Worm (Caenorhabditis elegans) whole organism, mixed stage, embryonic: ENCODE results near the gene C16C10.13.

Source experiments
- ces-1 ChIP-seq: fragments of 150-350 bp; optimal IDR thresholded peaks from 2 replicates; lab custom pipeline; 2014; ENCODE audit warnings: missing biosample characterization, missing genetic modification reagents, missing genetic modification characterization
- cnd-1 ChIP-seq: fragments of 200-800 bp; sonication (Bioruptor generic); optimal IDR thresholded peaks from 2 replicates; lab custom pipeline; 2018; ENCODE audit warnings: mild to moderate bottlenecking, missing genetic modification characterization, missing compliant biosample characterization
- flh-1 ChIP-seq: fragments of 200-800 bp; sonication (Bioruptor generic); optimal IDR thresholded peaks from 2 replicates; lab custom pipeline; 2018; ENCODE audit warnings: mild to moderate bottlenecking, missing genetic modification characterization, moderate library complexity, missing compliant biosample characterization
- lin-13 ChIP-seq: fragments of 150-350 bp; optimal IDR thresholded peaks from 2 replicates; lab custom pipeline; 2014; ENCODE audit warnings: missing biosample characterization, missing genetic modification characterization
- mab-5 ChIP-seq: fragments of 150-350 bp; optimal IDR thresholded peaks from 2 replicates; lab custom pipeline; 2014; ENCODE audit warnings: missing biosample characterization, missing genetic modification characterization
- mep-1 ChIP-seq: fragments of 150-350 bp; optimal IDR thresholded peaks from 2 replicates; lab custom pipeline; 2017; ENCODE audit warnings: missing biosample characterization, missing genetic modification reagents, missing genetic modification characterization, inconsistent platforms
- nhr-237 ChIP-seq: fragments of 150-350 bp; optimal IDR thresholded peaks from 2 replicates; lab custom pipeline; 2014; ENCODE audit warnings: missing biosample characterization, missing genetic modification characterization
- nhr-28 ChIP-seq: fragments of 150-350 bp; optimal IDR thresholded peaks from 2 replicates; lab custom pipeline; 2014; ENCODE audit warnings: missing biosample characterization, missing genetic modification characterization
- pha-4 ChIP-seq: fragments of 150-350 bp; optimal IDR thresholded peaks from 2 replicates; lab custom pipeline; 2018; ENCODE audit warnings: missing biosample characterization, missing genetic modification reagents, missing genetic modification characterization
- snpc-4 ChIP-seq: fragments of 150-350 bp; optimal IDR thresholded peaks from 2 replicates; lab custom pipeline; 2014; ENCODE audit warnings: missing biosample characterization, missing genetic modification characterization
- tbx-8 ChIP-seq: fragments of 200-800 bp; sonication (Bioruptor generic); optimal IDR thresholded peaks from 2 replicates; lab custom pipeline; 2018; ENCODE audit warnings: mild to moderate bottlenecking, missing genetic modification characterization, moderate library complexity, missing compliant biosample characterization
- unc-39 ChIP-seq: fragments of 150-350 bp; optimal IDR thresholded peaks from 2 replicates; lab custom pipeline; 2014; ENCODE audit warnings: missing biosample characterization, missing genetic modification characterization
- unc-62 ChIP-seq: fragments of 150-350 bp; optimal IDR thresholded peaks from 2 replicates; lab custom pipeline; 2014; ENCODE audit warnings: missing biosample characterization, missing genetic modification reagents, missing genetic modification characterization
- ztf-11 ChIP-seq: fragments of 150-350 bp; optimal IDR thresholded peaks from 2 replicates; lab custom pipeline; 2014; ENCODE audit warnings: missing biosample characterization, missing genetic modification characterization

DNA sequence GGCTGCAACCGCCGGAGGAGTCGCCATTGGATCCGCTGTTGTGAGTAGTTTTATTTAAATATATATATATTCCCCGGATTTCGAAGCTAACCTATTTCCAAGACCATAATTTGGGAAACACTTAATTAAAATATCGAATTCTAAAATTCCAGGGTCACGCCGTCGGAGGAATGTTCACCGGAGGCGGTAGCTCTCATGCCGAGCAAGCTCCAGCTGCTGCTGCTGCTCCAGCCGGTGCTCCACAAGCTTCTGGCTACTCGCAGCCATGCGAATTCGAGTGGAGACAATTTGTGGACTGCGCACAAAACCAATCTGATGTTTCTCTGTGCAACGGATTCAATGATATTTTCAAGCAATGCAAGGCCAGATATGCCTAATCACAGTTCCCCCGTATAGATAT is 23.9 kb upstream of the C16C10.13 start:
- no peak for TF ChIP-seq pha-4 (tag; lab: Kevin White, UChicago)
- no peak for TF ChIP-seq unc-39
- TF ChIP-seq mep-1 = no peak
- TF ChIP-seq ces-1 = no peak
- no peak for TF ChIP-seq flh-1
- no peak for TF ChIP-seq ztf-11 (tag; lab: Kevin White, UChicago)
- no peak for TF ChIP-seq lin-13 (tag; lab: Kevin White, UChicago)
- no peak for TF ChIP-seq nhr-28
- TF ChIP-seq mab-5 (tag; lab: Kevin White, UChicago) = no peak
- no peak for TF ChIP-seq snpc-4
- TF ChIP-seq nhr-237 (tag; lab: Kevin White, UChicago) = no peak
- no peak for TF ChIP-seq tbx-8 (GFP tag; lab: Kevin White, UChicago)
- TF ChIP-seq cnd-1 = no peak
- no peak for TF ChIP-seq unc-62 (GFP tag; lab: Kevin White, UChicago)
